Worm (Caenorhabditis elegans): ENCODE data around the gene cdc-50.B.
A peak's percentile ranks its signal among the peaks of the same experiment; 100 is the strongest.

Gene cdc-50.B

ce11 chrIV:8748967-8749366 lies 15.7 kb upstream of the cdc-50.B start:
- TF ChIP-seq syd-9 (tag; optimal IDR thresholded peaks at IDR 0.05) = no peak
- TF ChIP-seq nfya-1 (tag; optimal IDR thresholded peaks at IDR 0.05) = peak; percentile 73

ce11 chrIV:8752492-8752891 lies 12.2 kb upstream of the cdc-50.B start:
- TF ChIP-seq gmeb-2 (tag; optimal IDR thresholded peaks at IDR 0.05) = no peak

ce11 chrIV:8754146-8754545 lies 10.5 kb upstream of the cdc-50.B start:
- no peak for TF ChIP-seq C38D4.7 (GFP tag; optimal IDR thresholded peaks at IDR 0.05)
- no peak for TF ChIP-seq pax-1 (tag; optimal IDR thresholded peaks at IDR 0.05)
- no peak for TF ChIP-seq lim-6 (tag; optimal IDR thresholded peaks at IDR 0.05)
- TF ChIP-seq ceh-6 (GFP tag; optimal IDR thresholded peaks at IDR 0.05) = no peak
- no peak for TF ChIP-seq rnt-1 (tag; optimal IDR thresholded peaks at IDR 0.05)
- no peak for TF ChIP-seq pha-4 (tag; optimal IDR thresholded peaks at IDR 0.05)
- no peak for TF ChIP-seq madf-2 (tag; optimal IDR thresholded peaks at IDR 0.05)
- TF ChIP-seq che-1 (tag; optimal IDR thresholded peaks at IDR 0.05) = no peak
- no peak for TF ChIP-seq ref-2 (tag; optimal IDR thresholded peaks at IDR 0.05)
- TF ChIP-seq gmeb-2 (tag; optimal IDR thresholded peaks at IDR 0.05) = no peak
- TF ChIP-seq unc-42 (tag; optimal IDR thresholded peaks at IDR 0.05) = no peak
- no peak for TF ChIP-seq ceh-48 (tag; optimal IDR thresholded peaks at IDR 0.05)
- TF ChIP-seq ceh-34 (tag; optimal IDR thresholded peaks at IDR 0.05) = no peak
- no peak for TF ChIP-seq ceh-45 (GFP tag; IDR thresholded peaks at IDR 0.05)
- no peak for TF ChIP-seq ceh-24 (tag; optimal IDR thresholded peaks at IDR 0.05)
- no peak for TF ChIP-seq K09A11.1 (tag; optimal IDR thresholded peaks at IDR 0.05; ENCODE audit: insufficient read depth)
- no peak for TF ChIP-seq T23F11.4 (GFP tag; optimal IDR thresholded peaks at IDR 0.05)

ce11 chrIV:8754727-8755126 lies 9.9 kb upstream of the cdc-50.B start, which contains the start of gene elli-1:
Gene elli-1, minus strand, starts transcription at chrIV:8754827.
- TF ChIP-seq K02D7.2 (tag; optimal IDR thresholded peaks at IDR 0.05) (no peak), hlh-6 (tag; optimal IDR thresholded peaks at IDR 0.05) (no peak), unc-42 (tag; optimal IDR thresholded peaks at IDR 0.05) (no peak), ceh-31 (tag; optimal IDR thresholded peaks at IDR 0.05) (no peak), unc-55 (GFP tag; optimal IDR thresholded peaks at IDR 0.05) (no peak), nhr-11 (tag; optimal IDR thresholded peaks at IDR 0.05) (no peak), ztf-16 (tag; optimal IDR thresholded peaks at IDR 0.05) (no peak), hlh-15 (tag; optimal IDR thresholded peaks at IDR 0.05) (no peak), pqm-1 (tag; optimal IDR thresholded peaks at IDR 0.05) (no peak), tbx-7 (tag; optimal IDR thresholded peaks at IDR 0.05) (no peak), pha-2 (tag; optimal IDR thresholded peaks at IDR 0.05) (no peak), hlh-8 (tag; optimal IDR thresholded peaks at IDR 0.05) (no peak)

ce11 chrIV:8757729-8758128 lies 6.9 kb upstream of the cdc-50.B start:
- TF ChIP-seq gmeb-2 (tag; optimal IDR thresholded peaks at IDR 0.05) (no peak), ceh-18 (tag; optimal IDR thresholded peaks at IDR 0.05) (peak; percentile 14), pag-3 (tag; optimal IDR thresholded peaks at IDR 0.05; ENCODE audit: borderline replicate concordance) (no peak), sox-4 (tag; optimal IDR thresholded peaks at IDR 0.05) (no peak), unc-42 (tag; optimal IDR thresholded peaks at IDR 0.05) (peak; percentile 19)

ce11 chrIV:8758620-8759019 lies 6.0 kb upstream of the cdc-50.B start:
- TF ChIP-seq sox-4 (tag; optimal IDR thresholded peaks at IDR 0.05) (no peak), ceh-31 (tag; optimal IDR thresholded peaks at IDR 0.05) (peak; percentile 17), hlh-15 (tag; optimal IDR thresholded peaks at IDR 0.05) (no peak), nfya-1 (tag; optimal IDR thresholded peaks at IDR 0.05) (peak; percentile 25), unc-42 (tag; optimal IDR thresholded peaks at IDR 0.05) (peak; percentile 35), C38D4.7 (GFP tag; optimal IDR thresholded peaks at IDR 0.05) (no peak), ceh-14 (tag; optimal IDR thresholded peaks at IDR 0.05) (peak; percentile 4)
